Worm (Caenorhabditis elegans): Measurements from ENCODE around the gene elli-1.

- TF ChIP-seq nfya-1 (tag; optimal IDR thresholded peaks at IDR 0.05; ENCODE audit: borderline replicate concordance, insufficient read depth) = no peak
- no peak for TF ChIP-seq unc-62 (GFP tag; optimal IDR thresholded peaks at IDR 0.05)
- no peak for TF ChIP-seq F52B5.7 (tag; optimal IDR thresholded peaks at IDR 0.05)
- TF ChIP-seq T07F8.4 (tag; optimal IDR thresholded peaks at IDR 0.05) = no peak
These were observed 18.2 kb upstream of the elli-1 start, which contains the start of gene F20C5.6 for ce11 chrIV:8772800-8773256.

All from whole organism, young adult.